Fruit fly (Drosophila melanogaster) whole organism, prepupa: ENCODE results near the gene mthl12.
A peak's percentile ranks its signal among the peaks of the same experiment; 100 is the strongest.

ENCODE experiments used
- CG10631 ChIP-seq: fragments of 200-800 bp; sonication (Bioruptor generic); optimal IDR thresholded peaks from 2 replicates; lab custom pipeline; 2016; ENCODE audit warnings: missing biosample characterization, missing genetic modification characterization
- CG10669 ChIP-seq: fragments of 200-800 bp; sonication (Bioruptor generic); optimal IDR thresholded peaks from 3 replicates; lab custom pipeline; 2018; ENCODE audit warnings: missing biosample characterization, mild to moderate bottlenecking, missing genetic modification characterization, moderate library complexity
- CG11294 ChIP-seq: fragments of 200-800 bp; sonication (Bioruptor generic); IDR thresholded peaks from 2 replicates; pipeline ENCODE4 v1.3.6; 2022; ENCODE audit warnings: missing biosample characterization, missing genetic modification characterization
- CG15336 ChIP-seq: fragments of 200-800 bp; sonication (Bioruptor generic); IDR thresholded peaks from 2 replicates; pipeline ENCODE4 v1.3.6; 2022; ENCODE audit warnings: missing biosample characterization, missing genetic modification characterization
- CG1621 ChIP-seq: fragments of 200-800 bp; sonication (Bioruptor generic); optimal IDR thresholded peaks from 3 replicates; lab custom pipeline; 2018; ENCODE audit warnings: missing biosample characterization, mild to moderate bottlenecking, missing genetic modification characterization
- CG16779 ChIP-seq: fragments of 200-800 bp; sonication (Bioruptor generic); optimal IDR thresholded peaks from 3 replicates; lab custom pipeline; 2017; ENCODE audit warnings: missing biosample characterization, mild to moderate bottlenecking, missing genetic modification characterization
- CG3032 ChIP-seq: fragments of 200-800 bp; optimal IDR thresholded peaks from 2 replicates; lab custom pipeline; 2019; ENCODE audit warnings: missing biosample characterization, mild to moderate bottlenecking, missing genetic modification characterization, moderate library complexity
- CG31627 ChIP-seq: fragments of 200-800 bp; sonication (Bioruptor generic); optimal IDR thresholded peaks from 3 replicates; lab custom pipeline; 2016; ENCODE audit warnings: missing biosample characterization, missing genetic modification characterization
- CG32006 ChIP-seq: fragments of 200-800 bp; sonication (Bioruptor generic); optimal IDR thresholded peaks from 3 replicates; lab custom pipeline; 2017; ENCODE audit warnings: missing biosample characterization, mild to moderate bottlenecking, missing genetic modification characterization
- CG3919 ChIP-seq: fragments of 200-800 bp; sonication (Bioruptor generic); optimal IDR thresholded peaks from 3 replicates; lab custom pipeline; 2016; ENCODE audit warnings: missing biosample characterization, missing genetic modification characterization
- CG4318 ChIP-seq: fragments of 200-800 bp; sonication (Bioruptor generic); optimal IDR thresholded peaks from 3 replicates; lab custom pipeline; 2017; ENCODE audit warnings: missing biosample characterization, mild to moderate bottlenecking, missing genetic modification characterization
- CG6163 ChIP-seq: fragments of 200-800 bp; sonication (Bioruptor generic); IDR thresholded peaks from 3 replicates; pipeline ENCODE4 v1.3.6; 2022; ENCODE audit warnings: missing biosample characterization, missing genetic modification characterization
- CG6276 ChIP-seq: fragments of 200-800 bp; sonication (Bioruptor generic); optimal IDR thresholded peaks from 2 replicates; lab custom pipeline; 2017; ENCODE audit warnings: missing biosample characterization, mild to moderate bottlenecking, missing genetic modification characterization
- CG6792 ChIP-seq: fragments of 200-800 bp; sonication (Bioruptor generic); optimal IDR thresholded peaks from 3 replicates; lab custom pipeline; 2016; ENCODE audit warnings: missing biosample characterization, missing genetic modification characterization
- CG6854 ChIP-seq: fragments of 200-800 bp; sonication (Bioruptor generic); optimal IDR thresholded peaks from 2 replicates; lab custom pipeline; 2017; ENCODE audit warnings: missing biosample characterization, mild to moderate bottlenecking, missing genetic modification characterization
- CG8119 ChIP-seq: fragments of 200-800 bp; sonication (Bioruptor generic); IDR thresholded peaks from 3 replicates; pipeline ENCODE4 v1.3.6; 2022; ENCODE audit warnings: missing biosample characterization, missing genetic modification characterization
- CG8319 ChIP-seq: fragments of 200-800 bp; sonication (Bioruptor generic); optimal IDR thresholded peaks from 3 replicates; lab custom pipeline; 2016; ENCODE audit warnings: missing biosample characterization, missing genetic modification characterization
- CG8632 ChIP-seq: fragments of 200-800 bp; sonication (Bioruptor generic); optimal IDR thresholded peaks from 3 replicates; lab custom pipeline; 2016; ENCODE audit warnings: missing biosample characterization, missing genetic modification characterization
- CG9139 ChIP-seq: fragments of 200-800 bp; sonication (Bioruptor generic); optimal IDR thresholded peaks from 3 replicates; lab custom pipeline; 2017; ENCODE audit warnings: missing biosample characterization, mild to moderate bottlenecking, missing genetic modification characterization
- Eip75B ChIP-seq: fragments of 200-800 bp; sonication (Bioruptor generic); optimal IDR thresholded peaks from 3 replicates; lab custom pipeline; 2016; ENCODE audit warnings: missing biosample characterization, missing genetic modification characterization
- Ets96B ChIP-seq: fragments of 200-800 bp; optimal IDR thresholded peaks from 2 replicates; lab custom pipeline; 2019; ENCODE audit warnings: missing biosample characterization, mild to moderate bottlenecking, missing genetic modification characterization, moderate library complexity
- Hr38 ChIP-seq: sonication (Bioruptor generic); optimal IDR thresholded peaks from 2 replicates; lab custom pipeline; 2016; ENCODE audit warnings: missing biosample characterization, missing genetic modification characterization
- Hr39 ChIP-seq: fragments of 200-800 bp; sonication (Bioruptor generic); optimal IDR thresholded peaks from 2 replicates; lab custom pipeline; 2016; ENCODE audit warnings: missing biosample characterization, missing genetic modification characterization
- Hr4 ChIP-seq: fragments of 200-800 bp; sonication (Bioruptor generic); optimal IDR thresholded peaks from 3 replicates; lab custom pipeline; 2016; ENCODE audit warnings: missing biosample characterization, missing genetic modification characterization
- Lpt ChIP-seq: fragments of 200-800 bp; sonication (Bioruptor generic); optimal IDR thresholded peaks from 3 replicates; lab custom pipeline; 2016; ENCODE audit warnings: missing biosample characterization, missing genetic modification characterization
- Met ChIP-seq: fragments of 200-800 bp; sonication (Bioruptor generic); optimal IDR thresholded peaks from 3 replicates; lab custom pipeline; 2016; ENCODE audit warnings: missing biosample characterization, missing genetic modification characterization
- Smox ChIP-seq: fragments of 200-800 bp; sonication (Bioruptor generic); optimal IDR thresholded peaks from 3 replicates; lab custom pipeline; 2016; ENCODE audit warnings: missing biosample characterization, missing genetic modification characterization
- Sox102F ChIP-seq: fragments of 200-800 bp; sonication (Bioruptor generic); optimal IDR thresholded peaks from 2 replicates; lab custom pipeline; 2016; ENCODE audit warnings: missing biosample characterization, mild to moderate bottlenecking, missing genetic modification characterization
- acj6 ChIP-seq: fragments of 200-800 bp; sonication (Bioruptor generic); optimal IDR thresholded peaks from 3 replicates; lab custom pipeline; 2016; ENCODE audit warnings: missing biosample characterization, missing genetic modification characterization
- cyc ChIP-seq: fragments of 200-800 bp; sonication (Bioruptor generic); optimal IDR thresholded peaks from 3 replicates; lab custom pipeline; 2016; ENCODE audit warnings: missing biosample characterization, missing genetic modification characterization
- dac ChIP-seq: fragments of 200-800 bp; sonication (Bioruptor generic); optimal IDR thresholded peaks from 2 replicates; lab custom pipeline; 2017; ENCODE audit warnings: missing biosample characterization, mild to moderate bottlenecking, missing genetic modification characterization
- dsx ChIP-seq: fragments of 200-800 bp; optimal IDR thresholded peaks from 3 replicates; lab custom pipeline; 2019; ENCODE audit warnings: missing biosample characterization, mild to moderate bottlenecking, missing genetic modification characterization, moderate library complexity; ENCODE audit not compliant: poor library complexity, severe bottlenecking
- eg ChIP-seq: fragments of 200-800 bp; sonication (Bioruptor generic); IDR thresholded peaks from 3 replicates; pipeline ENCODE4 v1.3.6; 2022; ENCODE audit warnings: missing biosample characterization, missing genetic modification characterization
- esn ChIP-seq: fragments of 200-800 bp; sonication (Bioruptor generic); optimal IDR thresholded peaks from 2 replicates; lab custom pipeline; 2016; ENCODE audit warnings: missing biosample characterization, mild to moderate bottlenecking, missing genetic modification characterization, moderate library complexity
- fd59A ChIP-seq: fragments of 200-800 bp; sonication (Bioruptor generic); optimal IDR thresholded peaks from 2 replicates; lab custom pipeline; 2017; ENCODE audit warnings: missing biosample characterization, mild to moderate bottlenecking, missing genetic modification characterization, missing genetic modification reagents
- fkh ChIP-seq: fragments of 200-800 bp; sonication (Bioruptor generic); optimal IDR thresholded peaks from 3 replicates; lab custom pipeline; 2017; ENCODE audit warnings: missing biosample characterization, mild to moderate bottlenecking, missing genetic modification characterization, moderate library complexity
- lz ChIP-seq: fragments of 200-800 bp; sonication (Bioruptor generic); optimal IDR thresholded peaks from 3 replicates; lab custom pipeline; 2016; ENCODE audit warnings: missing biosample characterization, missing genetic modification characterization
- net ChIP-seq: fragments of 200-800 bp; sonication (Bioruptor generic); optimal IDR thresholded peaks from 3 replicates; lab custom pipeline; 2016; ENCODE audit warnings: missing biosample characterization, missing genetic modification characterization
- pdm3 ChIP-seq: fragments of 200-800 bp; sonication (Bioruptor generic); optimal IDR thresholded peaks from 3 replicates; lab custom pipeline; 2016; ENCODE audit warnings: missing biosample characterization, missing genetic modification characterization
- ss ChIP-seq, 2 experiments: fragments of 200-800 bp; sonication (Bioruptor generic); optimal IDR thresholded peaks; 2 replicates in 1 of 2; 3 replicates in 1 of 2; lab custom pipeline; 2017 to 2018; ENCODE audit warnings: mild to moderate bottlenecking in 2 of 2, missing biosample characterization in 2 of 2, missing genetic modification characterization in 2 of 2, moderate library complexity in 1 of 2
- topi ChIP-seq: fragments of 200-800 bp; sonication (Bioruptor generic); optimal IDR thresholded peaks from 3 replicates; lab custom pipeline; 2016; ENCODE audit warnings: missing biosample characterization, missing genetic modification characterization
- vri ChIP-seq: fragments of 200-800 bp; sonication (Bioruptor generic); optimal IDR thresholded peaks from 3 replicates; lab custom pipeline; 2016; ENCODE audit warnings: missing biosample characterization, mild to moderate bottlenecking, missing genetic modification characterization

Gene mthl12

DNA sequence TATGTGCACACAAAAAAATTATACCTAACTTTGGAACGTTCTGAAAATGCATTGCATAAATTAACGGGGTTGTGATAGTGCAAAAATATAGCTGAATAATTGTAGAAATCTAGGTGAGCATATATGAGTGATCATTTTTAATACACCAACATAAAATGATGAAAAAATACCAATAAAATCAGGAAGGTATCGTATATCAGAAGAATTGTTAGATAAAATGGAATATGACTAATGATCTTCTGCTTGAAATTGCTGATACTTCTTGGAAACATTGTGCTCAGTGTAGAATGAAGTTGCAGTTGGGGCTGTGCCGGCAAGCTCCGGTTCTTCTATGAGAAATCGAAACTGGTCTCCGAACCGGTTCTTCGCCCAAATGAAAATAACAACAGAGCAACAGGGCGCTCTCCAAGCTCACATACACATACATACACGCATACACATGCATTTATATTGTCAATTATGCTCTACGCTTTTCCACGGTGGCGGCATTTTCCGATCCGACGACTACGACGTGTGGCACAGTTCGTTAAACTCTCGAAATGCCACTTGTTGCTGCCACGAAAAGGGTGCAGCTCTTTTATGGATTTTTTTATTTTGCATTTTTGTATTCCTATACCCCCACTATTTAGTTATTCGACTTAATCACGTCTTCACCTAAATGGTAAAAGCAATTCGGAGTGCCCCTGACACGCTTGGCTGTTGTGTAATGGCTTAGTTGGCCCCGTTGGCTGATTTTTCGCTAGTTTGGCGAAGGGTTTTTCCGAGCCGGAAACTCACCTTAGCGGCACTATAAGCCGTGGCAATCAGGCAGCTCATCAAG lies 47.6 kb downstream of the mthl12 start (continued):
- TF ChIP-seq CG10669 (GFP tag; lab: Kevin White, UChicago) (peak; percentile 94), Ets96B (tag; lab: Kevin White, UChicago) (peak; percentile 93), CG10631 (GFP tag; lab: Kevin White, UChicago) (peak; percentile 95), CG8632 (GFP tag; lab: Kevin White, UChicago) (peak; percentile 96), CG9139 (GFP tag; lab: Kevin White, UChicago) (peak; percentile 76), CG16779 (tag; lab: Kevin White, UChicago) (peak; percentile 90), ss (GFP tag; optimal IDR thresholded peaks at IDR 0.05; lab: Kevin White, UChicago) (peak; percentile 91 to 93), eg (GFP tag; lab: Robert Waterston, UW) (peak; percentile 85; the same call in 2 of the 3 replicates), CG15336 (GFP tag; lab: Robert Waterston, UW) (peak; percentile 93), CG6276 (GFP tag; lab: Kevin White, UChicago) (peak; percentile 92), Eip75B (peak; percentile 97), CG1621 (tag; lab: Kevin White, UChicago) (peak; percentile 91), CG4318 (peak; percentile 91), Sox102F (GFP tag; lab: Kevin White, UChicago) (peak; percentile 95), Lpt (peak; percentile 80), vri (GFP tag; lab: Kevin White, UChicago) (peak; percentile 93), CG31627 (GFP tag; lab: Kevin White, UChicago) (peak; percentile 93), CG6163 (GFP tag; lab: Robert Waterston, UW) (peak; percentile 88)

DNA sequence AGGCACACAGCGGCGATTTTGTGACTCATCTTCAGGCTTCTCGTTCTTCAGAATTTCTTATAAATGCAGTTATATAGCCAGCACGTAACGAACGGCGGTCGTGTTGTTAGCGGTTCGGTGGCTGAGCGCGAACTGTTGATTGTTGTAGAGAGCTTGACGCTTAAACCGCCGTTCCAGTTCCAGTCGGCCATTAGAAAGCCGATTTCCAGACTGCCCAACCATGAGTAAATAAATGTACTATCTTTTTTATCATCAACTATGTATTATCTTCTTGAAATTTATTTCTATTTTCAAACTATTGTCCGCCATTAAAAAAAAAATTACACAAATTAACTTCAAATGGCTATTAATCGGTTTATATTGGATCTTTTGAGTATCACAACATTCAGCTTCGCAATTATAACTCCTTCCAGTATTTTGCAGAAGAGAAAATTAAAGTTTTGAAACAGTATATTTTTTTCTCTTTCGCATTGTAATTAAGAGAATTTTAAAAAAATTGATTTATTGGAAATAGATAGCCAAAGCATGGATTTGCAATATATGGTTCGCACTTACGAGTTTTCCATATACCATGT lies 48.3 kb downstream of the mthl12 start, which contains the start of gene GILT1:
TSS of gene GILT1 (minus strand) at position 141 of the 575 bp plus-strand sequence.
- no peak for TF ChIP-seq topi (GFP tag; lab: Kevin White, UChicago)
- peak; percentile 24 for TF ChIP-seq CG3919
- no peak for TF ChIP-seq lz
- TF ChIP-seq Smox (GFP tag; lab: Kevin White, UChicago), result peak; percentile 30
- TF ChIP-seq CG10669 (GFP tag; lab: Kevin White, UChicago), result no peak
- peak; percentile 38; the same call in 2 of the 3 replicates for TF ChIP-seq eg (GFP tag; lab: Robert Waterston, UW)
- TF ChIP-seq Hr4 (GFP tag; lab: Kevin White, UChicago), result peak; percentile 27
- TF ChIP-seq pdm3 (GFP tag; lab: Kevin White, UChicago), result no peak
- TF ChIP-seq CG6854 (GFP tag; lab: Kevin White, UChicago), result peak; percentile 44
- TF ChIP-seq dac (GFP tag; lab: Kevin White, UChicago), result no peak
- TF ChIP-seq CG15336 (GFP tag; lab: Robert Waterston, UW), result 0 out of 2 replicates have a peak, but pooled peaks have one; percentile 7
- TF ChIP-seq fkh (GFP tag; lab: Kevin White, UChicago), result peak; percentile 11
- TF ChIP-seq vri (GFP tag; lab: Kevin White, UChicago), result peak; percentile 36
- peak; percentile 20 for TF ChIP-seq esn

DNA sequence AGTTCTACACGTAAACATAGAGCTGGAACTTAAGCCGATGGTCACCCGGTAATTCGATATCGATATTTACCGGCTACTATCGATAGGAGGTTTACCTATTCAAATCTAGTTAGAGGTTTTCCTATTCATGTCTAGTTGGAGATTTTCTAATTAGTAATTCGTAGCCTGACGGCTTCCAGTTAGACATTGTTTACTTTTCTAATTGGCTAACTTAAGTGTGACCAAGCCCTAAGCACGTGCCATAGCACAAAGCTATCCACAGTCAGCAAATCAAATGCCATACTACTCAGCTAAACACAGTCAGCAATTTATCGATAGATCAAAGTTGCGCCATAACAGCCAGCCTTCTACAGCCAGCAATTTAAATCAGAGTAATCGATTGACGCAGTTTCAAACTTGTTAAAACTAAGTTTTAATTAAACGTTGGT lies 49.6 kb downstream of the mthl12 start, which contains the start of gene Dpm3:
TSS of gene Dpm3 (minus strand) at position 20 of the 428 bp plus-strand sequence.
- TF ChIP-seq CG8632 (GFP tag; lab: Kevin White, UChicago), result no peak
- TF ChIP-seq lz, result peak; percentile 3
- no peak for TF ChIP-seq CG4318
- no peak for TF ChIP-seq Met
- no peak for TF ChIP-seq cyc (GFP tag; lab: Kevin White, UChicago)
- TF ChIP-seq dac (GFP tag; lab: Kevin White, UChicago), result no peak
- no peak for TF ChIP-seq CG11294 (GFP tag; lab: Robert Waterston, UW)
- no peak for TF ChIP-seq dsx (GFP tag; lab: Kevin White, UChicago)
- no peak for TF ChIP-seq CG9139 (GFP tag; lab: Kevin White, UChicago)
- TF ChIP-seq fd59A (GFP tag; lab: Kevin White, UChicago), result no peak
- no peak for TF ChIP-seq CG32006
- no peak for TF ChIP-seq esn
- TF ChIP-seq Sox102F (GFP tag; lab: Kevin White, UChicago), result no peak
- TF ChIP-seq Lpt, result no peak
- no peak for TF ChIP-seq acj6 (GFP tag; lab: Kevin White, UChicago)
- TF ChIP-seq Hr38 (GFP tag; lab: Kevin White, UChicago), result no peak
- TF ChIP-seq CG6276 (GFP tag; lab: Kevin White, UChicago), result no peak
- TF ChIP-seq Hr39 (GFP tag; lab: Kevin White, UChicago), result peak; percentile 13
- no peak for TF ChIP-seq CG8319 (GFP tag; lab: Kevin White, UChicago)
- TF ChIP-seq fkh (GFP tag; lab: Kevin White, UChicago), result peak; percentile 98
- TF ChIP-seq CG3919, result no peak
- no peak for TF ChIP-seq Hr4 (GFP tag; lab: Kevin White, UChicago)
- TF ChIP-seq CG31627 (GFP tag; lab: Kevin White, UChicago), result no peak
- no peak for TF ChIP-seq CG8119 (GFP tag; lab: Robert Waterston, UW)
- TF ChIP-seq net (GFP tag; lab: Kevin White, UChicago), result no peak
- no peak for TF ChIP-seq Eip75B
- TF ChIP-seq Ets96B (tag; lab: Kevin White, UChicago), result no peak
- peak; percentile 24 for TF ChIP-seq CG3032
- no peak for TF ChIP-seq CG6792
